Worm (Caenorhabditis elegans): Measurements from ENCODE around the gene acp-4.
"Not testable (repeated sequence)": the region's sequence is repeated elsewhere in the genome, so short reads cannot be mapped to it uniquely, and the experiment has no call there.

Gene acp-4

ce11 chrII:8420775-8421388 lies 14.0 kb downstream of the acp-4 start:
- TF ChIP-seq nhr-76 (tag; optimal IDR thresholded peaks at IDR 0.05) (no peak), sptf-1 (tag; optimal IDR thresholded peaks at IDR 0.05) (no peak), lsy-2 (tag; optimal IDR thresholded peaks at IDR 0.05) (peak; percentile 76), hlh-1 (tag; optimal IDR thresholded peaks at IDR 0.05) (no peak), tbx-8 (GFP tag; optimal IDR thresholded peaks at IDR 0.05) (no peak), sem-2 (GFP tag; optimal IDR thresholded peaks at IDR 0.05) (no peak), lin-13 (tag; optimal IDR thresholded peaks at IDR 0.05) (no peak), ces-1 (GFP tag; optimal IDR thresholded peaks at IDR 0.05) (no peak), ham-2 (GFP tag; optimal IDR thresholded peaks at IDR 0.05) (no peak)

- TF ChIP-seq lin-32, sem-2, tbx-8 (GFP tag; optimal IDR thresholded peaks at IDR 0.05): not testable (repeated sequence)
Measured at ce11 chrII:8419798-8420197, 15.1 kb downstream of the acp-4 start, which contains the start of gene F14E5.8. F14E5.8 (plus strand) TSS chrII:8420098.

ce11 chrII:8419015-8419414 lies 15.9 kb downstream of the acp-4 start:
- TF ChIP-seq elt-1 (tag; optimal IDR thresholded peaks at IDR 0.05; ENCODE audit: borderline replicate concordance, insufficient read depth), result no peak
- no peak for TF ChIP-seq bed-3 (GFP tag; optimal IDR thresholded peaks at IDR 0.05)
- TF ChIP-seq lsy-2 (tag; optimal IDR thresholded peaks at IDR 0.05), result peak; percentile 76
- TF ChIP-seq lin-13 (tag; optimal IDR thresholded peaks at IDR 0.05), result no peak

- TF ChIP-seq blmp-1 (tag; optimal IDR thresholded peaks at IDR 0.05) (no peak), elt-1 (tag; optimal IDR thresholded peaks at IDR 0.05; ENCODE audit: borderline replicate concordance, insufficient read depth) (no peak), zip-8 (tag; optimal IDR thresholded peaks at IDR 0.05) (no peak), unc-62 (GFP tag; optimal IDR thresholded peaks at IDR 0.05) (peak; percentile 73)
Measured at ce11 chrII:8417059-8417668, 17.7 kb downstream of the acp-4 start, which contains the start of gene fdgt-2. fdgt-2 (plus strand) TSS chrII:8417618.

ce11 chrII:8415462-8416037 lies 19.4 kb downstream of the acp-4 start:
- TF ChIP-seq lin-13 (tag; optimal IDR thresholded peaks at IDR 0.05), result no peak
- TF ChIP-seq unc-39 (tag; optimal IDR thresholded peaks at IDR 0.05), result no peak
- TF ChIP-seq ztf-11 (tag; optimal IDR thresholded peaks at IDR 0.05), result no peak
- no peak for TF ChIP-seq ces-1 (GFP tag; optimal IDR thresholded peaks at IDR 0.05)
- no peak for TF ChIP-seq sptf-1 (tag; optimal IDR thresholded peaks at IDR 0.05)
- TF ChIP-seq cnd-1 (tag; optimal IDR thresholded peaks at IDR 0.05), result peak; percentile 17
- TF ChIP-seq tbx-8 (GFP tag; optimal IDR thresholded peaks at IDR 0.05), result no peak
- no peak for TF ChIP-seq hlh-1 (tag; optimal IDR thresholded peaks at IDR 0.05)
- no peak for TF ChIP-seq elt-3 (tag; optimal IDR thresholded peaks at IDR 0.05)
- TF ChIP-seq ceh-43 (GFP tag; optimal IDR thresholded peaks at IDR 0.05), result no peak
- TF ChIP-seq lin-32 (GFP tag; optimal IDR thresholded peaks at IDR 0.05), result no peak
- no peak for TF ChIP-seq ceh-83 (GFP tag; optimal IDR thresholded peaks at IDR 0.05)
- TF ChIP-seq ham-2 (GFP tag; optimal IDR thresholded peaks at IDR 0.05), result no peak
- no peak for TF ChIP-seq nhr-237 (tag; optimal IDR thresholded peaks at IDR 0.05)
- TF ChIP-seq nhr-28 (tag; optimal IDR thresholded peaks at IDR 0.05), result no peak
- TF ChIP-seq M03D4.4 (tag; optimal IDR thresholded peaks at IDR 0.05), result no peak
- TF ChIP-seq nhr-76 (tag; optimal IDR thresholded peaks at IDR 0.05), result no peak
- no peak for TF ChIP-seq ceh-39 (tag; optimal IDR thresholded peaks at IDR 0.05)
- TF ChIP-seq pha-4 (tag; optimal IDR thresholded peaks at IDR 0.05), result no peak
- TF ChIP-seq flh-1 (GFP tag; optimal IDR thresholded peaks at IDR 0.05), result no peak
- TF ChIP-seq sem-2 (GFP tag; optimal IDR thresholded peaks at IDR 0.05), result peak; percentile 13
- TF ChIP-seq snpc-4 (tag; optimal IDR thresholded peaks at IDR 0.05), result no peak
- peak; percentile 89 for TF ChIP-seq zip-8 (tag; optimal IDR thresholded peaks at IDR 0.05)
- TF ChIP-seq blmp-1 (tag; optimal IDR thresholded peaks at IDR 0.05), result no peak
- no peak for TF ChIP-seq lsy-2 (tag; optimal IDR thresholded peaks at IDR 0.05)
- no peak for TF ChIP-seq drap-1 (GFP tag; optimal IDR thresholded peaks at IDR 0.05)
- no peak for TF ChIP-seq bed-3 (GFP tag; optimal IDR thresholded peaks at IDR 0.05)
- no peak for TF ChIP-seq elt-1 (tag; optimal IDR thresholded peaks at IDR 0.05; ENCODE audit: borderline replicate concordance, insufficient read depth)
- peak; percentile 20 for TF ChIP-seq mls-2 (tag; optimal IDR thresholded peaks at IDR 0.05)
- no peak for TF ChIP-seq mab-5 (tag; optimal IDR thresholded peaks at IDR 0.05)
- TF ChIP-seq unc-62 (GFP tag; optimal IDR thresholded peaks at IDR 0.05), result no peak
- no peak for TF ChIP-seq nhr-12 (tag; optimal IDR thresholded peaks at IDR 0.05)
- no peak for TF ChIP-seq unc-120 (tag; optimal IDR thresholded peaks at IDR 0.05; ENCODE audit: poor library complexity, severe bottlenecking)
- TF ChIP-seq nhr-2 (tag; optimal IDR thresholded peaks at IDR 0.05), result peak; percentile 88
- TF ChIP-seq mep-1 (tag; optimal IDR thresholded peaks at IDR 0.05), result no peak

All from whole organism, mixed stage, embryonic.